Fruit fly (Drosophila melanogaster): ENCODE data around the gene Ten-a.

Gene Ten-a

DNA sequence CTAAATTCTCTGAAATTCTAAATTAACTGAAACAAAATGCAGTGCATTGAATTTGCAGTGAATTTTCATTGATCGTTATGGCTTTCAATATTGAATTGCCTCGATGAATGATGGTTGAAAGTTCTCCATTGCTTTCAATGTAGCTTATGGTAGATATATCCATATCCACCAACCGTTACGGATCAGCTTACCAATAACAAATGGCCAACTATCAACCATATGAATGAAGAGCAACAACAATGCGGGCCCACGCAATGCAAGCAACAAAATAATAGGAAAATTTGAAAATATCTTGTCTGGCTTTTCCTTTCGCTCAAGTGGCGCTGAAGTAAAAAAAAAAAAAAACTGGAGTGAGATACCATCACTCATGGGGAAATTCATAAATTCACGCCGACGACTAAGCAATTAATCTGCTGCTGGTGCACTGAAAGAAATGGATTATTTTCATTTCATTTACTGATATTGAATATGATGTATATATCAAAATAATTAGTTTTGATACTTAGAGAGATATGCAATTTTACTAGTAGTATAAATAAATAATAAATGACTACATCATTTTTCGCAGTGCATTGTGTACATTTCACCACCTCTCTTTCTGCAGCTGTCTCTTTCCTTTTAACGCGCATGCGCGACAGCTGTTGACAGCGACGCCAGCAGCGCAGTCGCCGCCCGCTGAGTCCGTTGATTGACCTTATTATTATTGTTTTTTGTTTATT is 158.6 kb downstream of the Ten-a start (continued):
- TF ChIP-seq ro (GFP tag; IDR thresholded peaks at IDR 0.05) (peak; percentile 21; the same call in 1 of the 2 replicates), CG6689 (GFP tag; IDR thresholded peaks at IDR 0.05) (peak; percentile 78), sim (GFP tag; IDR thresholded peaks at IDR 0.05) (peak; percentile 76), pnt (GFP tag; optimal IDR thresholded peaks at IDR 0.05) (peak; percentile 38), CG4424 (GFP tag; optimal IDR thresholded peaks at IDR 0.05) (peak; percentile 87), Six4 (GFP tag; optimal IDR thresholded peaks at IDR 0.05) (peak; percentile 70), kay (GFP tag; optimal IDR thresholded peaks at IDR 0.05) (peak; percentile 61), CG17912 (GFP tag; optimal IDR thresholded peaks at IDR 0.05) (no peak), psq (GFP tag; optimal IDR thresholded peaks at IDR 0.05) (peak; percentile 22), CG4730 (GFP tag; IDR thresholded peaks at IDR 0.05) (peak; percentile 66), chinmo (GFP tag; IDR thresholded peaks at IDR 0.05; ENCODE audit: partially characterized antibody) (no peak), danr (GFP tag; IDR thresholded peaks at IDR 0.05) (peak; percentile 63), twi (tag; optimal IDR thresholded peaks at IDR 0.05) (peak; percentile 92), Hr3 (GFP tag; optimal IDR thresholded peaks at IDR 0.05) (peak; percentile 80), Atf-2 (GFP tag; optimal IDR thresholded peaks at IDR 0.05) (peak; percentile 36), D (optimal IDR thresholded peaks at IDR 0.05) (no peak), D (GFP tag; optimal IDR thresholded peaks at IDR 0.05) (peak; percentile 87), emc (GFP tag; optimal IDR thresholded peaks at IDR 0.05) (no peak), CG17802 (tag; optimal IDR thresholded peaks at IDR 0.05) (peak; percentile 44), CG17186 (GFP tag; optimal IDR thresholded peaks at IDR 0.05) (no peak), NK7.1 (GFP tag; optimal IDR thresholded peaks at IDR 0.05) (no peak), CG10321 (GFP tag; IDR thresholded peaks at IDR 0.05) (peak; percentile 33; the same call in 1 of the 2 replicates), eve (GFP tag; optimal IDR thresholded peaks at IDR 0.05) (peak; percentile 6 to 81), CG1647 (GFP tag; optimal IDR thresholded peaks at IDR 0.05) (peak; percentile 28), zfh2 (GFP tag; optimal IDR thresholded peaks at IDR 0.05) (no peak), lov (optimal IDR thresholded peaks at IDR 0.05) (no peak), lov (GFP tag; IDR thresholded peaks at IDR 0.05) (peak; percentile 82; the same call in 2 of the 3 replicates), Hsf (GFP tag; optimal IDR thresholded peaks at IDR 0.05) (peak; percentile 78), row (GFP tag; IDR thresholded peaks at IDR 0.05) (peak; percentile 83), CG6765 (GFP tag; optimal IDR thresholded peaks at IDR 0.05) (no peak), CG10267 (tag; optimal IDR thresholded peaks at IDR 0.05) (peak; percentile 81), klu (GFP tag; IDR thresholded peaks at IDR 0.05) (peak; percentile 48; the same call in 1 of the 2 replicates), CG16863 (GFP tag; optimal IDR thresholded peaks at IDR 0.05) (peak; percentile 50), sqz (GFP tag; optimal IDR thresholded peaks at IDR 0.05) (peak; percentile 80), prd (optimal IDR thresholded peaks at IDR 0.05) (no peak), prd (GFP tag; IDR thresholded peaks at IDR 0.05) (peak; percentile 90), CG10147 (GFP tag; optimal IDR thresholded peaks at IDR 0.05) (peak; percentile 14), pfk (GFP tag; optimal IDR thresholded peaks at IDR 0.05) (no peak), mirr (GFP tag; optimal IDR thresholded peaks at IDR 0.05) (no peak), GATAe (GFP tag; conservative IDR thresholded peaks at IDR 0.05) (no peak), CG9876 (GFP tag; optimal IDR thresholded peaks at IDR 0.05) (no peak), Scr (GFP tag; IDR thresholded peaks at IDR 0.05; ENCODE audit: partially characterized antibody) (no peak), CG17568 (GFP tag; optimal IDR thresholded peaks at IDR 0.05) (peak; percentile 54), pzg (GFP tag; optimal IDR thresholded peaks at IDR 0.05) (no peak), CG10274 (GFP tag; optimal IDR thresholded peaks at IDR 0.05) (no peak), vnd (GFP tag; IDR thresholded peaks at IDR 0.05; ENCODE audit: partially characterized antibody) (no peak), CG14014 (GFP tag; IDR thresholded peaks at IDR 0.05) (peak; percentile 37; the same call in 1 of the 2 replicates), wor (GFP tag; IDR thresholded peaks at IDR 0.05) (peak; percentile 72), Deaf1 (tag; optimal IDR thresholded peaks at IDR 0.05) (peak; percentile 29), CG7745 (tag; optimal IDR thresholded peaks at IDR 0.05) (no peak), exex (tag; optimal IDR thresholded peaks at IDR 0.05) (no peak)
